Fruit fly (Drosophila melanogaster) whole organism: Measurements from ENCODE around the gene CAH8.

ENCODE experiments used
- CG8478 ChIP-seq: fragments of >200 bp; optimal IDR thresholded peaks from 2 replicates; lab custom pipeline; 2018; ENCODE audit warnings: inconsistent platforms
- Dll ChIP-seq: fragments of >200 bp; optimal IDR thresholded peaks from 2 replicates; lab custom pipeline; 2017
- EcR ChIP-seq, 2 experiments: fragments of >200 bp; optimal IDR thresholded peaks; 2 replicates each; lab custom pipeline; 2017; ENCODE audit warnings: missing biosample characterization in 2 of 2, missing genetic modification characterization in 2 of 2, missing genetic modification reagents in 2 of 2
- pan ChIP-seq: fragments of >200 bp; optimal IDR thresholded peaks from 2 replicates; lab custom pipeline; 2017
- psq ChIP-seq: fragments of >200 bp; optimal IDR thresholded peaks from 2 replicates; lab custom pipeline; 2017
- usp ChIP-seq: fragments of >200 bp; optimal IDR thresholded peaks from 2 replicates; lab custom pipeline; 2017; ENCODE audit warnings: missing biosample characterization, missing genetic modification characterization, mixed read lengths

The CAH8 gene

DNA sequence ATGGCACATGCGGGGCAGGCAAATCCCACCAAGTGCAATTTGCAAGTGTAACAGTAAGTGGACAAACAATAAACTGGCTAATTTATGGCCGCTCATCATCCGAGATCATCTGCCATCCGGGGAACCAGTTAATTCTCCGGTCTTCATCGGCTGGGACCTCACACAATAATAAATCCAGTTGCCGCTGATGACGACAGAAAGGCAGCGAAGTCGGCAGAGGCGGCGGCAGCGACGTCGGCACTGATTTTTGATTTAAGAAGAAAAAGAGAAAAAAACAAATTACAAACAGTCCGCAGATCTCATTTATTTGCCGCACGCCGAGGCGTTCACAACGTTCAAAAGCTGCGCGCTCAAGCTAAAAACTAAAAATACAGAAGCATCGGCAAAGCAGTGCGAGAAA lies 12.8 kb upstream of the CAH8 start, which contains the start of gene CG13856:
CG13856 (plus strand) TSS at position 301 of the 400 bp plus-strand sequence.
- TF ChIP-seq psq (lab: Kevin White, UChicago) (no peak), pan (lab: Kevin White, UChicago) (no peak), EcR (GFP tag; optimal IDR thresholded peaks at IDR 0.05; lab: Kevin White, UChicago) (no peak), Dll (no peak), usp (GFP tag; lab: Kevin White, UChicago) (no peak), CG8478 (lab: Kevin White, UChicago) (no peak)

- TF ChIP-seq psq (lab: Kevin White, UChicago), result no peak
These were observed 10.7 kb upstream of the CAH8 start for dm6 chr3R:22400246-22400645.

DNA sequence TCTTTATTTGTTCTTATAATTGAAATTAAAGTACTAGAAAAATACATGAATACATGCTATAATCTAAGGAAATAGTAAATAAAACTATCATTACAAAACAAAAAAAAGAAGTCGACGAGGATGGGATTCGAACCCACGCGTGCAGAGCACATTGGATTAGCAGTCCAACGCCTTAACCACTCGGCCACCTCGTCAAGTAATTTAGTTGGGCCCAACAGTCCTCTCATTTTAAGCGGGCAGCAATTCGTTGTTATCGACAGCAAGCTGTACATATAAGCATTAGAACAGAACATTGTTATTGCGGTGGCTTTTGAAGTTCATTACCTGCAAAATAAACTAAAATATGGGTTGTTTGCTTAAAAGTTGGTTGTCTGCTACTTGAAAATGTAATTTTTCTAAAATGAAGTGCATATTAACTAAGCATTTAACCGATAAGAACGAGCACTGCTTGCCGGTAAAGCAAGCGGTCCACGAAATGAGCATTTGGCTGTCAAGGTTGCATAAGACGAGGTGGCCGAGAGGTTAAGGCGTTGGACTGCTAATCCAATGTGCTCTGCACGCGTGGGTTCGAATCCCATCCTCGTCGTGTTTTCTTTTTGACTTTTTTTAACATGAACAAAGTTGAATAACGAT lies 7.7 kb upstream of the CAH8 start:
- TF ChIP-seq EcR (GFP tag; optimal IDR thresholded peaks at IDR 0.05; lab: Kevin White, UChicago) (no peak), CG8478 (lab: Kevin White, UChicago) (peak; percentile 44)

- TF ChIP-seq psq (lab: Kevin White, UChicago), result no peak
- TF ChIP-seq usp (GFP tag; lab: Kevin White, UChicago), result no peak
- no peak for TF ChIP-seq Dll
These were observed 6.8 kb upstream of the CAH8 start for dm6 chr3R:22396238-22396772.

DNA sequence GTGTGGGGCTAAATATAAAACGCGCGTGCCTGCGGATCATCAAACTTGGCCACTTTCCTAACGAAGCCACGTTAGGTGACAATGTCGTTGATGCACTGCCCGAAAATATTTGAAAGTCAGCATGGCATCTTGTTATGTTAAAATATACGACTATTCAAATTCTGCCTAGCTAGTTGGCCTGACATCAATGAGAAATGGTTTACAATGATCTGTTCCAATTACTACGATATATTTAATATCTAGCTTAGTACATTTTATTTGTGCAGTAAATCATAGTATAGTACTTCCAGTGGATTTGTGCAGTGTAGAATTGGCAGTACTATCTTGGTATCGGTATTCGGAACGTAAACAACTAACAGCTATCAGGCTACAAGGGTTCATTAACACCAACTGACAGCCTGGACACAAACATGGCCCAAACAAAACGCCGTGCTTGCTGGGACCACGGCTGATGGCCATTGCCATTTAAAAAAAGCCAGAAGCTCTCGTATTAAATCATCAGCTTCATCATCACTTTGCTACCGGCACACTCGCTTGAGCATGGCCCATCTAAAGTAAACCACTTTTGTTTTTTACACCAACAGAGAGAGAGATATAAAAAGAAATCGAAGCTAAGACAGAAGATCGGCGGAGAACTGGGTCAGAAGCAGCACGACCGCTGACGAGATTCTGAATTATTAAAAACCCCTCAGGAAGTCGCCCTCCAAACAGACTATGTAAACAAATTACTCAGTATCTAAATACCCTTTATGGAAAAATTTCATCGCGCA lies 6.1 kb upstream of the CAH8 start:
- no peak for TF ChIP-seq usp (GFP tag; lab: Kevin White, UChicago)
- no peak for TF ChIP-seq pan (lab: Kevin White, UChicago)
- TF ChIP-seq CG8478 (lab: Kevin White, UChicago), result no peak
- TF ChIP-seq psq (lab: Kevin White, UChicago), result no peak

- TF ChIP-seq usp (GFP tag; lab: Kevin White, UChicago) (no peak), pan (lab: Kevin White, UChicago) (no peak), EcR (GFP tag; optimal IDR thresholded peaks at IDR 0.05; lab: Kevin White, UChicago) (no peak), Dll (no peak), psq (lab: Kevin White, UChicago) (no peak), CG8478 (lab: Kevin White, UChicago) (no peak)
These were observed 4.5 kb upstream of the CAH8 start, which contains the start of gene CG13857 for dm6 chr3R:22394004-22394403. Gene CG13857, minus strand, starts transcription at chr3R:22394104.

dm6 chr3R:22390109-22390508 lies 595 bp upstream of the CAH8 start:
- TF ChIP-seq Dll, result no peak
- TF ChIP-seq psq (lab: Kevin White, UChicago), result no peak
- TF ChIP-seq usp (GFP tag; lab: Kevin White, UChicago), result no peak
- no peak for TF ChIP-seq EcR (GFP tag; optimal IDR thresholded peaks at IDR 0.05; lab: Kevin White, UChicago)
- no peak for TF ChIP-seq pan (lab: Kevin White, UChicago)
- TF ChIP-seq CG8478 (lab: Kevin White, UChicago), result no peak

DNA sequence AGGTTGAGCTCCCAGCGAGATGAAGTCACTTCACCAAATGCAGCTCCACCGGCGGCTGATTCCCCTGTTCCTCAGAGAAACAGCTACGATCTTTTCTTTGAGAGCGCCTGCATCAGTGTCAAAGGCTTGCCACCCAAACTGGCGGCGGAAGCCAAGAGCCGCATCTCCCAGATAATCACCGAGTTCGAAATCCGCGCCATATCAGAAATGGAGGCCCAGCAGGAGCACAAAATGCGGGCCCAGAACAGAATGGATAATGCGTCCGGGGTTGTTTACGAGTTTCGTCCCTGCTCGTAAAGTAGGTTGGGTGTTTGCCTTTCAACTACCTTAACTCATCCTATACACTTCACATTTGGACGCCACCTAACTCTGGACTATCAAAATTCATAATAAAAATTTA lies 7.8 kb downstream of the CAH8 start, which contains the start of gene Gpdh3:
Gpdh3 (plus strand) TSS at position 301 of the 400 bp plus-strand sequence.
- TF ChIP-seq CG8478 (lab: Kevin White, UChicago) (no peak), EcR (GFP tag; optimal IDR thresholded peaks at IDR 0.05; lab: Kevin White, UChicago) (no peak), psq (lab: Kevin White, UChicago) (no peak), pan (lab: Kevin White, UChicago) (no peak), Dll (no peak), usp (GFP tag; lab: Kevin White, UChicago) (no peak)

- TF ChIP-seq Dll, result no peak
- no peak for TF ChIP-seq usp (GFP tag; lab: Kevin White, UChicago)
These were observed 8.4 kb downstream of the CAH8 start, which contains the start of gene CG43342 for dm6 chr3R:22381077-22381476. Gene CG43342, plus strand, starts transcription at chr3R:22381340.

- no peak for TF ChIP-seq usp (GFP tag; lab: Kevin White, UChicago)
- no peak for TF ChIP-seq Dll
- TF ChIP-seq CG8478 (lab: Kevin White, UChicago), result no peak
- TF ChIP-seq EcR (GFP tag; optimal IDR thresholded peaks at IDR 0.05; lab: Kevin White, UChicago), result no peak
- no peak for TF ChIP-seq psq (lab: Kevin White, UChicago)
- no peak for TF ChIP-seq pan (lab: Kevin White, UChicago)
These were observed 9.6 kb downstream of the CAH8 start, which contains the start of gene CG34149 for dm6 chr3R:22379942-22380341. Gene CG34149, plus strand, starts transcription at chr3R:22380128.

DNA sequence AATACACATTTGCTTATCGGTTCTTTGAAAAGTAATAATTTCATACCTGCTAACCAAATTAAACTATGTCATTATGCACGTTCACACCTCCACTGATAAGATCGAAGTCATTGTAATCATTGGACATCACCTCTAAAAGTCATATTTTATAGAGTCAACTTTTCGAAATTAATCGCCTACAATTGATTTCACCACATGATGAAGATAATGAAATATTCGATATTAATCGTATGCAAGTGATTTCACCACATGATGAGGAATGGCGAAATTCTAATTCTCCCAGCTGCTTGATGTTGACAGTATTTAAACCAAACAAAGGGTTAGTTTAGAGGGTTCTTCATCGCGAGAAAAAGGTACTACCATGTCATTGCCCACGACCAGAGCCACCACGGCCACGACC lies 13.8 kb downstream of the CAH8 start, which contains the start of gene CG18596:
CG18596 (plus strand) TSS at position 250 of the 400 bp plus-strand sequence.
- TF ChIP-seq psq (lab: Kevin White, UChicago) (no peak), EcR (GFP tag; optimal IDR thresholded peaks at IDR 0.05; lab: Kevin White, UChicago) (no peak), usp (GFP tag; lab: Kevin White, UChicago) (no peak), pan (lab: Kevin White, UChicago) (no peak), CG8478 (lab: Kevin White, UChicago) (no peak), Dll (no peak)

dm6 chr3R:22372535-22372934 lies 17.0 kb downstream of the CAH8 start, which contains the start of gene CG7069:
Gene CG7069, plus strand, starts transcription at chr3R:22372835.
- TF ChIP-seq EcR (GFP tag; optimal IDR thresholded peaks at IDR 0.05; lab: Kevin White, UChicago) (no peak), usp (GFP tag; lab: Kevin White, UChicago) (no peak), pan (lab: Kevin White, UChicago) (no peak), Dll (no peak), CG8478 (lab: Kevin White, UChicago) (no peak), psq (lab: Kevin White, UChicago) (no peak)
